Worm (Caenorhabditis elegans): Measurements from ENCODE around the gene nspb-12.
A peak's percentile ranks its signal among the peaks of the same experiment; 100 is the strongest.

Gene nspb-12

DNA sequence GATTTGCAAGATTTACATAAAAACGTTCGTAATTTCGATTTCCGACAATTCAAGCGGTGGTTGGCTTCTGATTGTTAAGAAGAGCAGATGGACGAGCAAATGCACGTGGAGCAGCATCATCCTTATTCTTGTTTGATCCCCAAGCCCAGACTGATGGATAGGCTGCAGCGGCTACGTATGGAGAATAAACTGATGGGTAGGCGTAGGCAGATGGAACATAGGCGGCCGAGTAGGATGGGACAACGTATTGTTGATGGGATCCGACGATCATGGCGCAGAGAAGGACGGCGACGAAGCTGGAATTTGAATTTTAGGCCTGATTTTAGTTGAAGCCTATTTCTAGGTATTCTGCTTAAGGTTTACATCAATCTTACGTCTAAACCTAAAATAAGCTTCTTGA, 314 bp downstream of the nspb-12 start:
- TF ChIP-seq F13C5.2 (tag; optimal IDR thresholded peaks at IDR 0.05): no peak
- TF ChIP-seq scrt-1 (GFP tag; IDR thresholded peaks at IDR 0.05): no peak
- TF ChIP-seq ceh-13 (GFP tag; optimal IDR thresholded peaks at IDR 0.05): no peak
- no peak for TF ChIP-seq B0310.2 (tag; optimal IDR thresholded peaks at IDR 0.05)
- no peak for TF ChIP-seq ets-7 (tag; optimal IDR thresholded peaks at IDR 0.05)
- TF ChIP-seq hmbx-1 (tag; optimal IDR thresholded peaks at IDR 0.05): no peak
- TF ChIP-seq aly-1 (tag; optimal IDR thresholded peaks at IDR 0.05): no peak
- no peak for TF ChIP-seq pes-1 (GFP tag; IDR thresholded peaks at IDR 0.05)
- TF ChIP-seq flt-1 (GFP tag; IDR thresholded peaks at IDR 0.05): no peak
- TF ChIP-seq tbx-11 (GFP tag; IDR thresholded peaks at IDR 0.05): no peak
- no peak for TF ChIP-seq tra-4 (tag; optimal IDR thresholded peaks at IDR 0.05)
- no peak for TF ChIP-seq ama-1 (optimal IDR thresholded peaks at IDR 0.05)
- TF ChIP-seq hnd-1 (tag; optimal IDR thresholded peaks at IDR 0.05): no peak
- TF ChIP-seq ceh-36 (tag; optimal IDR thresholded peaks at IDR 0.05): no peak
- no peak for TF ChIP-seq sea-1 (GFP tag; conservative IDR thresholded peaks at IDR 0.05)
- TF ChIP-seq tbx-37 (GFP tag; conservative IDR thresholded peaks at IDR 0.05): no peak
- TF ChIP-seq hmg-4 (GFP tag; optimal IDR thresholded peaks at IDR 0.05): no peak

DNA sequence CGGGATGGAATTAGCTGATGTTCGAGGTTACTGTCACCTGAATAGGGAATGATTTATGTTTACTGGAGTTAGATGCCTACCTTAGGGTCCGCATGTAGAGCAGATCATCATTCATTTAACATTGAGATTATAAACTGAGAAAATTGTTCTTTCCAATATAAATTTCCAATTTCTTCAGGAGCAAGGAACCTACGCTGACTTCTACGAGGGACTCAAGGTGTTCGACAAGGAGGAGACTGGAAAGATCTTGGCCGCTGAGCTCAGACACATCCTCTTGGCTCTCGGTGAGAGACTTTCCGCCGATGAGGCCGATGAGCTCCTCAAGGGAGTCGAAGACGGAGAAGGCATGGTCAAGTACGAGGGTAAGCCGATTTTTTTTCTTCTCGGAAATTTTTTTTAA, 2.1 kb downstream of the nspb-12 start:
- no peak for TF ChIP-seq ama-1 (optimal IDR thresholded peaks at IDR 0.05)

DNA sequence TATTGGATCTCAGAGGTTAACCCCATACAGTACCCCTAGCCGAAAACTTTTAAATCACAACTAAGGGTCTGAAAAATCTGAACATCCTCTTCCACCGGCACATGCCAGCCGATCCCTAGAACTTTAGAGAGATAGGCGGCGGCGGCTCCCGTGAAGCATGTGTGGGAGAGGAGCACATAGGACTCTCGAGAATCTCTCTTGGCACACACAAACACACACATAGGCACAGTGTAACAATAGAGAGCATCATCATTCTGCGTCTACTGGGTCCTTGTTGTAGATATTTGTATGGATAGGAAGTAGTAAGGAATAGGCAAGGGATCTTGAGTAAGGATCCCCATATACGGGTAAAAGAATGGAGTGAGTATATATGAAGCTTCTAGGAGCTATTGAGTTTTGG, 2.9 kb downstream of the nspb-12 start:
- no peak for TF ChIP-seq ceh-13 (GFP tag; optimal IDR thresholded peaks at IDR 0.05)
- no peak for TF ChIP-seq F13C5.2 (tag; optimal IDR thresholded peaks at IDR 0.05)
- no peak for TF ChIP-seq tbx-37 (GFP tag; conservative IDR thresholded peaks at IDR 0.05)
- no peak for TF ChIP-seq flt-1 (GFP tag; IDR thresholded peaks at IDR 0.05)
- no peak for TF ChIP-seq ceh-36 (tag; optimal IDR thresholded peaks at IDR 0.05)
- no peak for TF ChIP-seq pes-1 (GFP tag; IDR thresholded peaks at IDR 0.05)
- TF ChIP-seq hmg-4 (GFP tag; optimal IDR thresholded peaks at IDR 0.05): no peak
- no peak for TF ChIP-seq sea-1 (GFP tag; conservative IDR thresholded peaks at IDR 0.05)

DNA sequence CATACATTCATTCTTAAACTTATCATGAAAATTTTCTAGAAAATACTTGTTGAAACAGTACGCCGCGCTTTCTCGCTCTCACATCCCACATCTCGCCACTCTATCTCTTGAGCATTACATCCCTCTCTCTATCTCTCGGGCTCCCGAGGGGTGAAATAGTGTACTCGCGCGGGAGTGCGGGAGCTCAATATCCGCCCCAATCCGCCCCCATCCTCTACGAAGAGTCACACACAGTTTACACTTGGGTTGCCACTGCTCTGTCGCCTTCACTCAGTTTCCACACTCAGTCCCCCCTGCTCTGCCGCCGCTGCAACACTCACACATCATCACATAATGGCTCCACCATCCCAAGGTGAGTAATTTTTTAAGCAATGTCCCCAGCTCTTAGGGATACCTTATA, 3.8 kb downstream of the nspb-12 start, which contains the start of gene mlc-3:
Gene mlc-3 (plus strand): TSS at position 227 of the 400 bp plus-strand sequence.
- TF ChIP-seq hmg-4 (GFP tag; optimal IDR thresholded peaks at IDR 0.05): peak; percentile 12
- TF ChIP-seq sea-1 (GFP tag; conservative IDR thresholded peaks at IDR 0.05): no peak
- no peak for TF ChIP-seq hnd-1 (tag; optimal IDR thresholded peaks at IDR 0.05)
- no peak for TF ChIP-seq ceh-13 (GFP tag; optimal IDR thresholded peaks at IDR 0.05)
- TF ChIP-seq ama-1 (optimal IDR thresholded peaks at IDR 0.05): no peak
- no peak for TF ChIP-seq pes-1 (GFP tag; IDR thresholded peaks at IDR 0.05)
- no peak for TF ChIP-seq tbx-11 (GFP tag; IDR thresholded peaks at IDR 0.05)
- no peak for TF ChIP-seq flt-1 (GFP tag; IDR thresholded peaks at IDR 0.05)
- no peak for TF ChIP-seq scrt-1 (GFP tag; IDR thresholded peaks at IDR 0.05)
- no peak for TF ChIP-seq ets-7 (tag; optimal IDR thresholded peaks at IDR 0.05)
- TF ChIP-seq tbx-37 (GFP tag; conservative IDR thresholded peaks at IDR 0.05): 0 out of 2 replicates have a peak, but pooled peaks have one; percentile 2
- no peak for TF ChIP-seq tra-4 (tag; optimal IDR thresholded peaks at IDR 0.05)

DNA sequence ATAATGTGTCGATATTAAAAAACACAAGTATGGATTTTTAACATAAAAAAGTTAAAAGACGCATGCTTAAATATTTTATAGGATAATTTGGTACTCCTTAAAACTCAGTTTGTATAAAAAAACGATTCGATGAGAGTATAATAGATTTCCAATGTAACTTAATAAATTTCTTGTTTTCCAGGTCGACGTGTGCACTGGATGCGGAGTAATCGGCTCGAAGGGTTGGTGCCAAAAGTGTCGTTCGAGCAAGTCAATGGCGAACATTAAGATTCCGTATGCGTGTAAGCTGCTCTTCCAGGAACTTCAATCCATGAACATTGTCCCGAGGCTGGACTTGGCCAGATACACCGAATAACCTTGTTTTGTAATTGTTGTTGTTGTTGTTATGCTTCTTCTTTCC, 4.3 kb downstream of the nspb-12 start:
- no peak for TF ChIP-seq tbx-37 (GFP tag; conservative IDR thresholded peaks at IDR 0.05)
- TF ChIP-seq ceh-13 (GFP tag; optimal IDR thresholded peaks at IDR 0.05): no peak
- TF ChIP-seq pes-1 (GFP tag; IDR thresholded peaks at IDR 0.05): no peak
- TF ChIP-seq aly-1 (tag; optimal IDR thresholded peaks at IDR 0.05): no peak
- no peak for TF ChIP-seq tra-4 (tag; optimal IDR thresholded peaks at IDR 0.05)
- no peak for TF ChIP-seq B0310.2 (tag; optimal IDR thresholded peaks at IDR 0.05)

DNA sequence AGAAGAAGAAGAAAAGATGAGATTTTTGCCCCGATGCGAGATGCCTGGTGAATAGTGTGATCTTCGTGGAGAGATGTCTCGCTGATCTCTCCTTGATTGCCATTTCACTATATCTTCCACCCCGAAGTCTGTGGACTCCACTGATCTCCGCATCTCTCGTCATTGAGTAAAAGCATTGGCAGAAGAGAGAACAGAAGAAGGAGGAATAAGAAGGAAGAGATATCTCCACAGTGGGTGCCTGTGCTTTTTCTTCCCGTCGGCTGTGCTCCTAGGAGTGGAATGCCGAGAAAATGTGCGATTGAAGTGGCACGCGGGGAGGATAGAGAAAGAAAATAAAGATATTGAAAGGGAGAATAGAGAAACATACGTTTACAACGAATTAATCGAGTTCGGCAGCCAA, 4.9 kb downstream of the nspb-12 start:
- no peak for TF ChIP-seq scrt-1 (GFP tag; IDR thresholded peaks at IDR 0.05)
- TF ChIP-seq hmg-4 (GFP tag; optimal IDR thresholded peaks at IDR 0.05): no peak
- no peak for TF ChIP-seq B0310.2 (tag; optimal IDR thresholded peaks at IDR 0.05)
- no peak for TF ChIP-seq pes-1 (GFP tag; IDR thresholded peaks at IDR 0.05)
- no peak for TF ChIP-seq ceh-36 (tag; optimal IDR thresholded peaks at IDR 0.05)
- TF ChIP-seq hnd-1 (tag; optimal IDR thresholded peaks at IDR 0.05): no peak
- no peak for TF ChIP-seq aly-1 (tag; optimal IDR thresholded peaks at IDR 0.05)
- TF ChIP-seq ceh-13 (GFP tag; optimal IDR thresholded peaks at IDR 0.05): no peak
- no peak for TF ChIP-seq tbx-37 (GFP tag; conservative IDR thresholded peaks at IDR 0.05)
- TF ChIP-seq sea-1 (GFP tag; conservative IDR thresholded peaks at IDR 0.05): no peak
- no peak for TF ChIP-seq tbx-11 (GFP tag; IDR thresholded peaks at IDR 0.05)
- TF ChIP-seq F13C5.2 (tag; optimal IDR thresholded peaks at IDR 0.05): no peak
- no peak for TF ChIP-seq hmbx-1 (tag; optimal IDR thresholded peaks at IDR 0.05)
- TF ChIP-seq ets-7 (tag; optimal IDR thresholded peaks at IDR 0.05): no peak

DNA sequence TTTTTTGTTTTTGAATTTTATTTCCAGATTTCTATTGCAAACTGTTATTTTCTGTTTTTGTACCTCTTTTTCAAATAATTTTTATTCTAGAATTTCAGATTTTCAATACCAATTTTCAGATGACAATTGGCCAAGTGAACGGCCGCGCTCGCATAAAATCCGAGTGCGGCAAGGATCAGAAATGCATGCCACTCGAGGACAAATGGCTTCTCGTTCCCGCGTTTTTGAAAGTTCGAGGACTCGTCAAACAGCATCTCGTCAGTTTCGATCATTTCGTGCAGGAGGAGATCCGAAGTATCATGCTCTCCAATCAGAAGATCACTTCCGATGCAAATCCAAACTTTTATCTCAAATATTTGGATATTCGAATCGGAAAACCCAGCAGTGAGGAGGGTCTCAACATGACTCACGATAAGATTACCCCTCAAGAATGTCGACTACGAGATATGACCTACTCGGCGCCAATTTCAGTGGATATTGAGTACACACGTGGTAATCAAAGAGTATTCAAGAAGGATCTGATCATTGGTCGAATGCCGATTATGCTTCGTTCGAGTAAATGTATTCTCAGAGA, 11.2 kb downstream of the nspb-12 start, which contains the start of gene rpc-2:
Gene rpc-2 (plus strand): TSS at position 120 of the 574 bp plus-strand sequence.
- no peak for TF ChIP-seq B0310.2 (tag; optimal IDR thresholded peaks at IDR 0.05)
- TF ChIP-seq ceh-13 (GFP tag; optimal IDR thresholded peaks at IDR 0.05): no peak
- no peak for TF ChIP-seq scrt-1 (GFP tag; IDR thresholded peaks at IDR 0.05)
- TF ChIP-seq ets-7 (tag; optimal IDR thresholded peaks at IDR 0.05): no peak
- TF ChIP-seq hnd-1 (tag; optimal IDR thresholded peaks at IDR 0.05): no peak
- TF ChIP-seq hmg-4 (GFP tag; optimal IDR thresholded peaks at IDR 0.05): no peak
- no peak for TF ChIP-seq tbx-11 (GFP tag; IDR thresholded peaks at IDR 0.05)
- no peak for TF ChIP-seq tra-4 (tag; optimal IDR thresholded peaks at IDR 0.05)
- TF ChIP-seq hmbx-1 (tag; optimal IDR thresholded peaks at IDR 0.05): no peak
- TF ChIP-seq flt-1 (GFP tag; IDR thresholded peaks at IDR 0.05): no peak
- no peak for TF ChIP-seq ceh-36 (tag; optimal IDR thresholded peaks at IDR 0.05)
- no peak for TF ChIP-seq tbx-37 (GFP tag; conservative IDR thresholded peaks at IDR 0.05)
- TF ChIP-seq aly-1 (tag; optimal IDR thresholded peaks at IDR 0.05): no peak
- no peak for TF ChIP-seq sea-1 (GFP tag; conservative IDR thresholded peaks at IDR 0.05)
- no peak for TF ChIP-seq pes-1 (GFP tag; IDR thresholded peaks at IDR 0.05)
- TF ChIP-seq F13C5.2 (tag; optimal IDR thresholded peaks at IDR 0.05): no peak
